Worm (Caenorhabditis elegans): Measurements from ENCODE around the gene T24B8.7.
A peak's percentile ranks its signal among the peaks of the same experiment; 100 is the strongest.

The T24B8.7 gene

ce11 chrII:8992780-8993179 lies 60.7 kb downstream of the T24B8.7 start, which contains the start of gene ooc-5 (continued):
- no peak for TF ChIP-seq vab-15 (tag; optimal IDR thresholded peaks at IDR 0.05)
- TF ChIP-seq efl-1 (optimal IDR thresholded peaks at IDR 0.05) = peak in 1 of 2 experiments; percentile 5
- TF ChIP-seq efl-1 (GFP tag; optimal IDR thresholded peaks at IDR 0.05 in 1 of 2) = peak in 1 of 2 experiments; percentile 8
- TF ChIP-seq F16B12.6 (tag; optimal IDR thresholded peaks at IDR 0.05) = peak; percentile 74
- no peak for TF ChIP-seq ceh-88 (GFP tag; IDR thresholded peaks at IDR 0.05)
- no peak for TF ChIP-seq zip-4 (GFP tag; optimal IDR thresholded peaks at IDR 0.05)
- TF ChIP-seq skn-1 (tag; optimal IDR thresholded peaks at IDR 0.05) = peak; percentile 1
- TF ChIP-seq lin-39 (tag; optimal IDR thresholded peaks at IDR 0.05) = no peak
- no peak for TF ChIP-seq blmp-1 (tag; optimal IDR thresholded peaks at IDR 0.05)
- no peak for TF ChIP-seq nhr-12 (tag; optimal IDR thresholded peaks at IDR 0.05)
- TF ChIP-seq nhr-19 (GFP tag; conservative IDR thresholded peaks at IDR 0.05) = no peak
- TF ChIP-seq Y116A8C.19 (tag; optimal IDR thresholded peaks at IDR 0.05; ENCODE audit: borderline replicate concordance) = no peak
- TF ChIP-seq lsy-2 (tag; optimal IDR thresholded peaks at IDR 0.05) = peak; percentile 84 to 97
- TF ChIP-seq lin-35 (GFP tag; optimal IDR thresholded peaks at IDR 0.05) = no peak

ce11 chrII:8991602-8992001 lies 61.9 kb downstream of the T24B8.7 start:
- TF ChIP-seq unc-62 (GFP tag; optimal IDR thresholded peaks at IDR 0.05) (no peak), dsc-1 (tag; optimal IDR thresholded peaks at IDR 0.05) (no peak), lin-35 (GFP tag; optimal IDR thresholded peaks at IDR 0.05) (peak in 1 of 2 experiments; percentile 31), efl-1 (optimal IDR thresholded peaks at IDR 0.05) (no peak), efl-1 (GFP tag; optimal IDR thresholded peaks at IDR 0.05 in 1 of 2) (peak in 1 of 2 experiments; percentile 49)
